6 worm cellular contexts compared by ENCODE assay signal in genomic region chrV:8648251-8648650, ce11.
A peak's percentile ranks its signal among the peaks of the same experiment; 100 is the strongest.
TF ChIP-seq lines count a peak whose summit lies in the region.

No protein-coding gene starts in this region.

TF ChIP-seq in whole organism, L1 larva, 84 proteins besides CTCF, POLR2A, EP300 and RAD21:
- TF ChIP-seq pqm-1 (tag; optimal IDR thresholded peaks at IDR 0.05; lab: Kevin White, UChicago) (peak; percentile 57), lin-14 (GFP tag; optimal IDR thresholded peaks at IDR 0.05; lab: Kevin White, UChicago) (peak; percentile 34), nhr-47 (tag; optimal IDR thresholded peaks at IDR 0.05; lab: Kevin White, UChicago) (no peak), lsy-2 (tag; optimal IDR thresholded peaks at IDR 0.05; lab: Kevin White, UChicago) (peak in 1 of 2 experiments; percentile 16), lin-35 (GFP tag; optimal IDR thresholded peaks at IDR 0.05; lab: Kevin White, UChicago) (peak in 1 of 2 experiments; percentile 22), elt-2 (tag; optimal IDR thresholded peaks at IDR 0.05; lab: Kevin White, UChicago) (peak; percentile 94), pax-3 (tag; optimal IDR thresholded peaks at IDR 0.05; lab: Kevin White, UChicago) (peak; percentile 1), nhr-20 (tag; optimal IDR thresholded peaks at IDR 0.05; lab: Kevin White, UChicago) (peak; percentile 12), tlp-1 (tag; optimal IDR thresholded peaks at IDR 0.05; lab: Kevin White, UChicago) (no peak), dpl-1 (GFP tag; optimal IDR thresholded peaks at IDR 0.05; lab: Kevin White, UChicago) (no peak)

TF ChIP-seq in whole organism, L2 larva, 48 proteins besides CTCF, POLR2A, EP300 and RAD21 (continues in another document):
- TF ChIP-seq skn-1 (tag; optimal IDR thresholded peaks at IDR 0.05; lab: Kevin White, UChicago) (no peak), sma-9 (GFP tag; optimal IDR thresholded peaks at IDR 0.05; lab: Kevin White, UChicago) (peak; percentile 70), sma-9 (tag; optimal IDR thresholded peaks at IDR 0.05; lab: Kevin White, UChicago) (no peak), nhr-10 (tag; optimal IDR thresholded peaks at IDR 0.05; lab: Kevin White, UChicago) (no peak), nhr-237 (tag; optimal IDR thresholded peaks at IDR 0.05; lab: Kevin White, UChicago) (no peak), blmp-1 (tag; optimal IDR thresholded peaks at IDR 0.05; lab: Kevin White, UChicago; ENCODE audit: insufficient read depth) (no peak), zag-1 (tag; optimal IDR thresholded peaks at IDR 0.05; lab: Kevin White, UChicago) (no peak), ama-1 (optimal IDR thresholded peaks at IDR 0.05; lab: Kevin White, UChicago) (no peak), alr-1 (tag; optimal IDR thresholded peaks at IDR 0.05; lab: Kevin White, UChicago) (no peak), elt-1 (tag; optimal IDR thresholded peaks at IDR 0.05; lab: Kevin White, UChicago) (no peak), nhr-23 (tag; optimal IDR thresholded peaks at IDR 0.05; lab: Kevin White, UChicago) (no peak), elt-3 (tag; optimal IDR thresholded peaks at IDR 0.05; lab: Kevin White, UChicago) (no peak), nhr-12 (tag; optimal IDR thresholded peaks at IDR 0.05; lab: Kevin White, UChicago) (no peak), lin-13 (GFP tag; optimal IDR thresholded peaks at IDR 0.05; lab: Kevin White, UChicago) (no peak), crh-2 (tag; optimal IDR thresholded peaks at IDR 0.05; lab: Kevin White, UChicago) (peak; percentile 61), egl-27 (tag; optimal IDR thresholded peaks at IDR 0.05; lab: Kevin White, UChicago) (no peak), ztf-1 (GFP tag; conservative IDR thresholded peaks at IDR 0.05; lab: Robert Waterston, UW) (no peak)

TF ChIP-seq in whole organism, L3 larva, 47 proteins besides CTCF, POLR2A, EP300 and RAD21:
- no peak for TF ChIP-seq fos-1 (tag; optimal IDR thresholded peaks at IDR 0.05; lab: Kevin White, UChicago)
- peak; percentile 42 for TF ChIP-seq pha-4 (tag; optimal IDR thresholded peaks at IDR 0.05; lab: Kevin White, UChicago)
- TF ChIP-seq pqm-1 (tag; optimal IDR thresholded peaks at IDR 0.05; lab: Kevin White, UChicago) = peak; percentile 99
- TF ChIP-seq jun-1 (tag; optimal IDR thresholded peaks at IDR 0.05; lab: Kevin White, UChicago) = peak; percentile 11
- peak; percentile 98 for TF ChIP-seq elt-2 (tag; optimal IDR thresholded peaks at IDR 0.05; lab: Kevin White, UChicago)
TF ChIP-seq in whole organism, L3 larva: peak in this region for 4.

TF ChIP-seq in whole organism, L4 larva, 104 proteins besides CTCF, POLR2A, EP300 and RAD21 (continues in another document):
- TF ChIP-seq ceh-62 (tag; optimal IDR thresholded peaks at IDR 0.05; lab: Kevin White, UChicago) (no peak), lin-1 (GFP tag; IDR thresholded peaks at IDR 0.05; lab: Robert Waterston, UW) (peak; percentile 75), hlh-11 (tag; optimal IDR thresholded peaks at IDR 0.05; lab: Kevin White, UChicago) (peak; percentile 90), ceh-32 (tag; optimal IDR thresholded peaks at IDR 0.05; lab: Kevin White, UChicago; ENCODE audit: poor library complexity) (no peak), nhr-28 (tag; optimal IDR thresholded peaks at IDR 0.05; lab: Kevin White, UChicago) (peak; percentile 91), dpl-1 (GFP tag; optimal IDR thresholded peaks at IDR 0.05; lab: Kevin White, UChicago) (no peak), php-3 (GFP tag; IDR thresholded peaks at IDR 0.05; lab: Robert Waterston, UW) (no peak), nhr-77 (tag; optimal IDR thresholded peaks at IDR 0.05; lab: Kevin White, UChicago) (peak; percentile 73), snpc-1.2 (GFP tag; IDR thresholded peaks at IDR 0.05; lab: Robert Waterston, UW) (no peak), pha-4 (GFP tag; IDR thresholded peaks at IDR 0.05; lab: Robert Waterston, UW) (no peak), pha-4 (tag; optimal IDR thresholded peaks at IDR 0.05; lab: Kevin White, UChicago) (no peak), nhr-10 (tag; optimal IDR thresholded peaks at IDR 0.05; lab: Kevin White, UChicago) (no peak), aly-2 (tag; optimal IDR thresholded peaks at IDR 0.05; lab: Kevin White, UChicago) (no peak), mdl-1 (tag; optimal IDR thresholded peaks at IDR 0.05; lab: Kevin White, UChicago) (peak in 1 of 2 experiments; percentile 48), daf-8 (GFP tag; IDR thresholded peaks at IDR 0.05; lab: Robert Waterston, UW) (no peak), ztf-7 (tag; optimal IDR thresholded peaks at IDR 0.05; lab: Kevin White, UChicago) (no peak), T26A8.4 (GFP tag; IDR thresholded peaks at IDR 0.05; lab: Robert Waterston, UW) (no peak), nhr-76 (tag; optimal IDR thresholded peaks at IDR 0.05; lab: Kevin White, UChicago) (no peak), F44E2.7 (GFP tag; IDR thresholded peaks at IDR 0.05; lab: Robert Waterston, UW) (no peak), fkh-10 (GFP tag; optimal IDR thresholded peaks at IDR 0.05; lab: Kevin White, UChicago) (no peak), mep-1 (tag; optimal IDR thresholded peaks at IDR 0.05; lab: Kevin White, UChicago) (no peak), dmd-6 (GFP tag; IDR thresholded peaks at IDR 0.05; lab: Robert Waterston, UW) (peak; percentile 90)

TF ChIP-seq in whole organism, late embryonic, 69 proteins besides CTCF, POLR2A, EP300 and RAD21:
- no peak for TF ChIP-seq tbx-7 (tag; optimal IDR thresholded peaks at IDR 0.05; lab: Kevin White, UChicago)
- no peak for TF ChIP-seq ceh-24 (tag; optimal IDR thresholded peaks at IDR 0.05; lab: Kevin White, UChicago)
- no peak for TF ChIP-seq sox-2 (GFP tag; IDR thresholded peaks at IDR 0.05; lab: Robert Waterston, UW)
- no peak for TF ChIP-seq F13H6.1 (tag; optimal IDR thresholded peaks at IDR 0.05; lab: Kevin White, UChicago)
- TF ChIP-seq elt-2 (tag; optimal IDR thresholded peaks at IDR 0.05; lab: Kevin White, UChicago) = peak; percentile 81
- TF ChIP-seq tbx-2 (tag; optimal IDR thresholded peaks at IDR 0.05; lab: Kevin White, UChicago) = no peak
- no peak for TF ChIP-seq ceh-45 (GFP tag; IDR thresholded peaks at IDR 0.05; lab: Robert Waterston, UW)
- no peak for TF ChIP-seq ceh-30 (tag; optimal IDR thresholded peaks at IDR 0.05; lab: Kevin White, UChicago)

TF ChIP-seq in whole organism, young adult, 124 proteins besides CTCF, POLR2A, EP300 and RAD21:
- TF ChIP-seq dox-1 (GFP tag; IDR thresholded peaks at IDR 0.05; lab: Robert Waterston, UW) (peak; percentile 17; the same call in 1 of the 2 replicates), athp-1 (tag; optimal IDR thresholded peaks at IDR 0.05; lab: Kevin White, UChicago) (no peak), fkh-3 (tag; optimal IDR thresholded peaks at IDR 0.05; lab: Kevin White, UChicago) (no peak), nhr-80 (tag; optimal IDR thresholded peaks at IDR 0.05; lab: Kevin White, UChicago) (peak; percentile 93)
